Fruit fly (Drosophila melanogaster) Kc167 (cell line): ENCODE results near the gene CG10383.

Experiments
- Myc ChIP-seq: fragments of >200 bp; optimal IDR thresholded peaks from 2 replicates; lab custom pipeline; 2017; ENCODE audit warnings: missing external identifiers
- Sin3A ChIP-seq: fragments of >200 bp; optimal IDR thresholded peaks from 2 replicates; lab custom pipeline; 2018; ENCODE audit warnings: missing external identifiers
- h ChIP-seq: fragments of >200 bp; optimal IDR thresholded peaks from 3 replicates; lab custom pipeline; 2018; ENCODE audit warnings: missing external identifiers
- insv ChIP-seq: fragments of >200 bp; optimal IDR thresholded peaks from 3 replicates; lab custom pipeline; 2018; ENCODE audit warnings: missing external identifiers
- psq ChIP-seq: fragments of >200 bp; optimal IDR thresholded peaks from 2 replicates; lab custom pipeline; 2017; ENCODE audit warnings: missing external identifiers
- ttk ChIP-seq: sonication (Bioruptor generic); optimal IDR thresholded peaks from 2 replicates; lab custom pipeline; 2017; ENCODE audit warnings: missing external identifiers

Gene CG10383

DNA sequence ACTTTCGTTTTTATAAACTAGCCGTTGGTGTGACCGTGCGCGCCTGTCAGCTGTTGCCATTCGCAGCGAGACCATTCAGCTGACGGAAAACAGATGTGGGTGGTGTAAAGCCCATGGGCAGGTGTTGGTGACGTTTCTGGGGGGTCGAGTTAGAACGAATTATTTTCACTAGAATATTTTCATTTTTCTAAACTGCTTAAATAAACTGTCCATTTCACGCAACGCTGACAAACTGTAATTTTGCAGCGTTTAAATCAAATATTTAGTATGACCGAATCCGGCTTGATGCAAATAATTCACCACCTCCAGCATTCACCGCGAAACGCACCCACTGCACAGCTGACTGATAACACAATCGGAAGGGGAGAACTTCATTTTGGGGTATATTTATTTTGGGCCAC is at the start of gene CG10383, which contains the start of gene CG10338:
TSS of gene CG10383 (minus strand) at position 199 of the 401 bp plus-strand sequence.
TSS of gene CG10338 (plus strand) at position 261 of the 401 bp plus-strand sequence.
- TF ChIP-seq insv (lab: Kevin White, UChicago) (no peak), Sin3A (peak; percentile 81)

DNA sequence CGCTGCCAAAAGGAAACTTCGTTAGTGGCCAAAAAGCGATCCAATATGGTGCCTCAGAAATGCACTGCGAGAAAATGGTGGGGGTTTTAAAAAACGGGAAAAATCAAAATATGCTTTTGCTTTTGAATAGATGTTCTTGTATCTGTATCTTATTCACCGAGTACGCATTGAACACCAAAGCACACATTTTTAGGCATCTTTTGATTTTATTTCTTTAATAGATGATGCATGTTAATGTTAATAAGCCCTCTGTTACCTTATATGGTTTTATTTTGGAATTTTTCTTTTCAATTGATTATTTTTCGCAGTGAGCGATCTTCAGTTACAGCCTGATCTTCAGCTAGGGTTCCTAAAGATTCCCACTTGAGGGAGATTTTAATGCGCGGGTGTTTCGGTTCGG is 48.5 kb upstream of the CG10383 start:
- TF ChIP-seq ttk (lab: Kevin White, UChicago) (no peak), Myc (no peak), insv (lab: Kevin White, UChicago) (no peak), Sin3A (no peak), h (lab: Kevin White, UChicago) (no peak), psq (lab: Kevin White, UChicago) (no peak)

DNA sequence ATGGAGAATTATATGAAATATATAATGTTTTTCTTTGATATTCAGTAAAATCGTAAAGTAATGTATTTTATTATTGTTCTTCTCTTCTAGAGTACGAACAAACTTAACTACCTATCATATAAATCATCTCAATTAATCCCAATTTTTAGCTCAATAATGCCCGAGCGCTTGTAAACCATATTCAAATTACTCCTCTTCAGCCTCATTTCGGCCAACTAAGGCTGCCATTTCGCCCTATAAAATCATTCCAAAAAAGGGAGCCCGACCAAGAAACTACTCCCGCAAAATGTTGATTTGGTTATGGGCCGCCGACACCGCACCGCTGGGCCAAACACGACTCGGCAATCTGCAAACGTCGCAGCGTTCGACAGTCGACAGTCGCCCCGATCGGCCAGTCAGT is 47.3 kb upstream of the CG10383 start:
- no peak for TF ChIP-seq insv (lab: Kevin White, UChicago)
- no peak for TF ChIP-seq ttk (lab: Kevin White, UChicago)
- no peak for TF ChIP-seq Sin3A
- no peak for TF ChIP-seq psq (lab: Kevin White, UChicago)
- no peak for TF ChIP-seq Myc
- TF ChIP-seq h (lab: Kevin White, UChicago): no peak

DNA sequence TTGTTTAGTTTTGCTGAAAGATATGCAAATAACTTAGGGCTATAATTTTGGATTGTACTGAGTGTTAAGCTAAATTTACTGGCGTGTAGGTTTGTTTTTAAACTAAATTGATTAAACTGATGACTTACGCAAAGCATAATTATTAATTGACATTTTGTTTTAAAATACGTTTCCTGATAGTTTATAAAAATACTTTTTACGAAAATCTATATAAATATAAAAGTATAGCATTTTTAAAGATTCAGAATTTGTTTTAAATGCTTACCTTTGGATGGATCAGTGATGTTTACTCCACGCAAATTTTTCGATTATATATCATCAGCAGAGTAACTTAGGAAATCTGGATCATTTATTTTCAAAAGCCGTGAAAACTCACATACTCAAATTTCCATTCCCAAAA is 44.6 kb upstream of the CG10383 start, which contains the start of the genes CG42752 and CG15167:
TSS of gene CG42752 (minus strand) at position 101 of the 400 bp plus-strand sequence.
TSS of gene CG15167 (plus strand) at position 349 of the 400 bp plus-strand sequence.
- TF ChIP-seq ttk (lab: Kevin White, UChicago) (no peak), insv (lab: Kevin White, UChicago) (no peak), h (lab: Kevin White, UChicago) (no peak), Myc (no peak), Sin3A (no peak), psq (lab: Kevin White, UChicago) (no peak)

DNA sequence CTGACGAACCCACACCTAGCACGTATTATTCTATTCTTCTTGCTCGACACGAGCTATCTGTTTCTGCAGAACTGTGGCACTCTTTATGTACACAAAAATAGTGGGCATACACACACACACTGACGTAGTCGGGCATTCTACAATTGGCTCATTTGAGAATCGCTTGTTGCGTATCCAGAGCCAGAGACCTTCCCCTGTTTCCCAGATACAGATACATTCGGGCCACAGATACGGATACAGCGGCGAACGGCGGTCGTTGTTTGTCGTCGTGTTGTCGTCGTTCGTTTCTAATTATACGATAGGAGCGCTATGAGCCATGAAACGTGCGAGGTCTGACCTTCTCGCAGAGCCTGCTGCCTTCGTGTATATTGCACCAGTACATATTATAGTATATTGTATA is 41.8 kb upstream of the CG10383 start:
- TF ChIP-seq insv (lab: Kevin White, UChicago): no peak
- TF ChIP-seq Sin3A: no peak
- no peak for TF ChIP-seq h (lab: Kevin White, UChicago)
- no peak for TF ChIP-seq ttk (lab: Kevin White, UChicago)
- no peak for TF ChIP-seq Myc
- TF ChIP-seq psq (lab: Kevin White, UChicago): no peak

DNA sequence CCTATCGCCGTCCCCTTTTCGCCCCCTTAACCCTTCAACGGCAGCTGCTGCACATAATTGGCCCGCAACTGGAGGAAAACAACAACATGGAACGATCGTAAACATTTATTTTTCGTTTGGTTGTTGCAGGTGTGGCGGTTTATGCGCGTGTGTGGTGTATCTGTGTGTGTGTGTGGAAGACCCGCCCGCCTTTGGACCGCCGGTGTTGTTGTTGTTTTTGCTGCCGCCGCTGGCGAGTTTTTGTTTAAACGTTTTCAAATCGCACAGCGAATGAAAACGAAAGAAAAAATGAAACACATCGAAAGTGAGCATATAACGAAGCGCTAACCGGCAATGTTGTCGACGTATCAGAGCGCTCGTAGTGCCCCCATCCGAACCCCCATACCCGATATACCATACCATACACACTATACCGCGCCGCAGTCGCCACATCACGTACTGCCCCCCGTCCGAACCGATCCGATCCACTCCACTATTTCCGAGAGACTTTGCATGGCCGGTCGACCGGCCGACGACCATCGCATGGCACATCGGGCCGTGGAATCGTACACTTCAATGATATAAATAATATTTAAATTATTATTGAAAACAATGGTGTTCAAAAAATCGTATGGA is 40.3 kb upstream of the CG10383 start:
- TF ChIP-seq insv (lab: Kevin White, UChicago): no peak
- TF ChIP-seq psq (lab: Kevin White, UChicago): no peak
- no peak for TF ChIP-seq Sin3A
- TF ChIP-seq h (lab: Kevin White, UChicago): no peak
- no peak for TF ChIP-seq Myc
- no peak for TF ChIP-seq ttk (lab: Kevin White, UChicago)

DNA sequence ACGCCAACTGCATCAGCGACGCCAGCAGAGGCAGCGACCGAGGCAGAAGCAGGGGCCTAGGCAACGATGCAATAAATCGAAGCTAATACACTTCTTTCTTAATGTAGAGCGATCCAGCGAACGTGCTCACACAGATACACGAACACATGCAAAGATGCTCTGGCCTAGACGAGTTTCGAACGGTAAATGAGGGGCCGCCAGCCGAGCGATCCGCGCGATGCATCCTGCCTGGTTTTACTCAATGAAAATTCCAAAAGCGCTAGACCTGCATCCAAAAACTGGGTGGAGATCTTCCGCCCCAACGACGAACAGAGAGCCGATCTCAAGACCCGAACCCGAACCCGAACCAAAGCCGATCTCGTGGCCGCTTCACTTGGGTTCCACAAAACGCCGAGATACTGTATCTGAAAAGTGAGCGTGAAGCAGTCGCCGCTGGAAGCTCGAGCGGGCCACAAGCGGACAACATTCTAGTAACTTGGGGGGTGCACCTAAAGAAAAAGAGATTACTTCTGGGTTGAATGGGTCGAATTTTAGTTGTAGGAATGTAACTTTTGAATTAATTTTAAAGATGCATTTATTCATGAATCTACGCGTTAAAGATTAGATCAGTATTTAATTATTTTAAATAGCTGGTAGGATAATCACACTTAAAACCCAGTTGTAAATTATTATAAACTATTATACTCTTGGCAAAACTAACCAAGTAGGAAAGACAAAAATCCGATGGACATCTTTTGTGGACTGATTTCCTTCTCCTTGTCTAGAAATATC is 37.5 kb upstream of the CG10383 start:
- TF ChIP-seq insv (lab: Kevin White, UChicago): no peak
- no peak for TF ChIP-seq h (lab: Kevin White, UChicago)
- TF ChIP-seq ttk (lab: Kevin White, UChicago): no peak
- no peak for TF ChIP-seq psq (lab: Kevin White, UChicago)
- no peak for TF ChIP-seq Sin3A
- no peak for TF ChIP-seq Myc

DNA sequence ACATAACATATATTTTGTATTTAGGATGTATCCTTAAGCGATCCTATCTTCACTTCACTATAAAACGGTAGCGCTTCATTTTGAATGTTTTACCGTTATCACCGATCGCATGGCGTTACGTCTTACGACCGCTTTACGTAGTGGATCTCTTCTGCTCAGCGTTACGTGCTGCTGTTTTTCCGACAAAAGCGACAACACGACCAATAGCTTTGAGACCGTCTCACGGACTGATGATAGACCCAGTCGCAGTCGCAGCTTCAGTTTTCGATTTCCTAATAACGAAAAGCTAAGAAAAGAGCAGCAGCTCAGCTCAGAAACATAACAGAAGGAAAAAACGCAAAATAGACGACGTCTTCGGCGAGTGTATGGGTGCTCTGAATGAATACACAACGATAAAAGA is 36.9 kb upstream of the CG10383 start, which contains the start of gene CG10348:
TSS of gene CG10348 (minus strand) at position 234 of the 400 bp plus-strand sequence.
- TF ChIP-seq psq (lab: Kevin White, UChicago) (no peak), h (lab: Kevin White, UChicago) (no peak), Myc (no peak), insv (lab: Kevin White, UChicago) (no peak), ttk (lab: Kevin White, UChicago) (no peak), Sin3A (no peak)

DNA sequence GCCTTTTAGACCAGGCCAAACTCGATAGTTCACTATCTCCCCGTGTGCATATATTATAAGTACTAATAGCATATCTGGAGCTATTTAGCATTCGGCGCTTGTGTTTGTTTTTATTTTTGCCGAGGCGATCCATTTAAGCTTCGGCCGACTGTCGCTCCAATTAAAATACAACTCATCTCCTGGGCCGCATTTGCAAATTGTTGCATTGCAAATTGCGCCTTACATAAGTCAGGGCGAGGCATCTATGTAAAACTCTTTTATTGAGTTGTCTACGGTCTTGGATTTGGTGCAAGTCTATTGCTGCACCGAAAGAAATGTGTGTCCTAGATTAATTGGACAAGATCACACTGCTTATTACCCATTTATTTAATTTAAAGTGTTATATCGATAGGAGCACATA is 32.6 kb upstream of the CG10383 start:
- TF ChIP-seq insv (lab: Kevin White, UChicago): no peak
- TF ChIP-seq Myc: no peak
- no peak for TF ChIP-seq ttk (lab: Kevin White, UChicago)
- TF ChIP-seq Sin3A: no peak
- no peak for TF ChIP-seq psq (lab: Kevin White, UChicago)
- TF ChIP-seq h (lab: Kevin White, UChicago): no peak

DNA sequence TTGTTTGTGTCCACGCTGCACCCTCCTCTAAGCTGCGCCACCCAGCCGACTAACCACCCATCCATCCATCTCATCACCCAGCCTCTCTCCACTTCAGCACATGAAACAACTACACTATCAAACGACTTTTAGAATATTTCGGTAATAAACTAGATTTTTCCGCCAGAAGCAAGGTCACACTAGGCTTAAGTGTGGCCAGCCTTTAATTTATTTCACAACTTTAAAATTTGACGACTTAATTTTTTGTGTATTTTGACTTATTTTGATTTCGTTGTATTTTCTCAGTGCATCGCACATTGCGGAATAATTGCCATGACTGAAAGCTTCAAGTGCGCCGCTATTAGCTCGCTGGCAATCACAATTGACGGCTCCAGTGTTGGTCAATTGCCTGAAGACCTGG is 29.4 kb upstream of the CG10383 start:
- TF ChIP-seq psq (lab: Kevin White, UChicago) (no peak), Myc (no peak), ttk (lab: Kevin White, UChicago) (no peak), h (lab: Kevin White, UChicago) (no peak), Sin3A (no peak), insv (lab: Kevin White, UChicago) (no peak)

DNA sequence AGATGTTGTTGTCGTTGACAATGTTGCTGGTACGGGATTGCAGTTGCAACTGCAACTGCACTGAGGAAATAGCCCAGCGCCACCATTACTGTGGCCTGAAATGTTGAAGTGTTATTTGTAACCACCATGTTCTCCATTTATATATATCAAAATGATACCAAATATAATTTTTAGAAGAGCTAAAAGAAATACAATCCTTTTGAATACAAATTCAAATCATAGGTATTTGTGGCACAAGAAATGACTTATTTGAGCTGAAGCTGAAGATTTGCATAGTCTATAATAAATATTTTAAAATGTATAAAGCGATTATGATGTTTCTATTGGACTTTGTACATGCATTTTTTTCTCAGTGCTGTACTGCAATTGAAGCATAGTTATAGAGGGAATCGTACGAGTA is 24.2 kb upstream of the CG10383 start:
- TF ChIP-seq psq (lab: Kevin White, UChicago): no peak
- TF ChIP-seq Myc: no peak
- TF ChIP-seq h (lab: Kevin White, UChicago): no peak
- TF ChIP-seq Sin3A: no peak
- no peak for TF ChIP-seq ttk (lab: Kevin White, UChicago)
- TF ChIP-seq insv (lab: Kevin White, UChicago): no peak

DNA sequence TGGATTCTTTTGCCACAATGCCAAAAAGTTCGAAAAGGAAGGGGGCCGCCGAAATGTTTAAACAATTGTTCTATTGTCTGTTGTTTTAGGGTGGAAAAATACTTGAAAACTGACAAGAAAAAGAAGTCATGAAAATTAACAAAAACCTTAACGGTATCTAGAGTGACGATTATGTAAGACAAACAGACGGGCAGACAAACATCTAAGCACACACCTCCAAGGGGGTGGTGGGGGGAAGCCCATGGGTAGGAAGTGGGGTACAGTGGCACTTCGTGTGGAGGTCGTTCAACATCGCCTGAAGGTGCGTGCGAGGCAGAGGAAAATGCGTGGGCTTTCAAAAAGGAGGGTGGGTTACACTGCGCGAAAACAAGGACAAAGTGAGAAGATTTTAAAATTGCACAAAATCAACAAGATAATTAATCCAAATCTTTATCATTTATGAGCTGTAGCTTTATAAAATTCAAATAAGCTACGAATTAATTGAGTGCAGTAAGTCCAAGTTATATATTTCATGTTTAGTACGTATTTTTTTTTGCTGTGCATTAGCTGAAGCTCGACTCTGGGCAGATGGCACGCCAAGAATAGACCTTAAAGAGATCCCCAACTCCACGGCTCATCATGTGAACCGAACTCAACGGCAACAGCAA is 22.1 kb upstream of the CG10383 start:
- TF ChIP-seq h (lab: Kevin White, UChicago) (no peak), ttk (lab: Kevin White, UChicago) (no peak), psq (lab: Kevin White, UChicago) (no peak), Myc (no peak), Sin3A (no peak), insv (lab: Kevin White, UChicago) (no peak)
